Fruit fly (Drosophila melanogaster) whole organism, embryonic: ENCODE results near the gene CG46520.
"Not testable (repeated sequence)": the region's sequence is repeated elsewhere in the genome, so short reads cannot be mapped to it uniquely, and the experiment has no call there.

ENCODE experiments used
- Blimp-1 ChIP-seq: fragments of 200-800 bp; sonication (Bioruptor generic); optimal IDR thresholded peaks from 3 replicates; lab custom pipeline; 2018; ENCODE audit warnings: missing biosample characterization, missing genetic modification characterization, mild to moderate bottlenecking, moderate library complexity, missing genetic modification reagents
- CG11723 ChIP-seq: fragments of 200-800 bp; sonication (Bioruptor generic); optimal IDR thresholded peaks from 2 replicates; lab custom pipeline; 2017; ENCODE audit warnings: missing biosample characterization, mild to moderate bottlenecking, missing genetic modification characterization
- CG17568 ChIP-seq: fragments of 200-800 bp; sonication (Bioruptor generic); optimal IDR thresholded peaks from 2 replicates; lab custom pipeline; 2018; ENCODE audit warnings: missing biosample characterization, mild to moderate bottlenecking, missing genetic modification characterization, moderate library complexity
- cg ChIP-seq: fragments of 200-800 bp; sonication (Bioruptor generic); optimal IDR thresholded peaks from 3 replicates; lab custom pipeline; 2019; ENCODE audit warnings: missing biosample characterization, mild to moderate bottlenecking, missing genetic modification characterization, moderate library complexity
- ind ChIP-seq: fragments of 200-800 bp; sonication (Bioruptor generic); optimal IDR thresholded peaks from 3 replicates; lab custom pipeline; 2016; ENCODE audit warnings: missing biosample characterization, missing genetic modification characterization
- inv ChIP-seq: fragments of 200-800 bp; sonication (Bioruptor generic); IDR thresholded peaks from 2 replicates; pipeline ENCODE4 v1.3.6; 2022; ENCODE audit warnings: missing biosample characterization, missing genetic modification characterization; ENCODE audit not compliant: partially characterized antibody
- ranshi ChIP-seq: fragments of 200-800 bp; sonication (Bioruptor generic); IDR thresholded peaks from 2 replicates; pipeline ENCODE4 v1.3.6; 2022; ENCODE audit warnings: missing biosample characterization, missing genetic modification characterization
- salm ChIP-seq: fragments of 200-800 bp; sonication (Bioruptor generic); optimal IDR thresholded peaks from 2 replicates; lab custom pipeline; 2018; ENCODE audit warnings: missing biosample characterization, mild to moderate bottlenecking, missing genetic modification characterization
- toy ChIP-seq: fragments of 200-800 bp; sonication (Bioruptor generic); IDR thresholded peaks from 2 replicates; pipeline ENCODE4 v1.3.6; 2022; ENCODE audit warnings: missing biosample characterization, missing genetic modification characterization

- not testable (repeated sequence) for TF ChIP-seq ind (GFP tag; lab: Kevin White, UChicago); CG17568 (GFP tag; lab: Kevin White, UChicago); salm; Blimp-1; ranshi (GFP tag; lab: Robert Waterston, UW); toy (GFP tag; lab: Robert Waterston, UW); cg (GFP tag; lab: Kevin White, UChicago); CG11723 (GFP tag; lab: Kevin White, UChicago); inv (GFP tag; lab: Robert Waterston, UW)
Observed at dm6 chrX:22187070-22187469, 49.3 kb upstream of the CG46520 start, which contains the start of gene CG46512.
